Worm (Caenorhabditis elegans) whole organism, L4 larva: Measurements from ENCODE around the gene ZK105.14.

Experiments used
- F10B5.3 ChIP-seq: sonication (generic microtip); optimal IDR thresholded peaks from 2 replicates; lab custom pipeline; 2016; ENCODE audit warnings: mild to moderate bottlenecking, missing genetic modification characterization, missing compliant biosample characterization
- F26F4.8 ChIP-seq: fragments of 200-800 bp; sonication (Bioruptor generic); conservative IDR thresholded peaks from 2 replicates; pipeline ENCODE4 v1.3.6; 2022; ENCODE audit warnings: missing genetic modification characterization, missing compliant biosample characterization
- F49E8.2 ChIP-seq: sonication (generic microtip); optimal IDR thresholded peaks from 2 replicates; lab custom pipeline; 2016; ENCODE audit warnings: missing compliant biosample characterization, mild to moderate bottlenecking, missing genetic modification characterization, borderline replicate concordance
- R02D3.7 ChIP-seq: fragments of 150-350 bp; sonication (generic microtip); optimal IDR thresholded peaks from 3 replicates; lab custom pipeline; 2014; ENCODE audit warnings: missing biosample characterization, missing genetic modification characterization
- Y105C5A.15 ChIP-seq: fragments of 200-800 bp; sonication (Bioruptor generic); IDR thresholded peaks from 2 replicates; pipeline ENCODE4 v1.3.6; 2022; ENCODE audit warnings: missing genetic modification characterization, missing compliant biosample characterization
- Y5F2A.4 ChIP-seq: fragments of 200-800 bp; sonication (Bioruptor generic); optimal IDR thresholded peaks from 2 replicates; lab custom pipeline; 2018; ENCODE audit warnings: mild to moderate bottlenecking, missing genetic modification characterization, missing compliant biosample characterization
- Y75B8A.6 ChIP-seq: fragments of 200-800 bp; sonication (Bioruptor generic); IDR thresholded peaks from 2 replicates; pipeline ENCODE4 v1.3.6; 2022; ENCODE audit warnings: missing genetic modification reagents, missing genetic modification characterization, missing compliant biosample characterization
- ZK337.2 ChIP-seq: fragments of 200-800 bp; sonication (Bioruptor generic); IDR thresholded peaks from 2 replicates; pipeline ENCODE4 v1.3.6; 2022; ENCODE audit warnings: missing genetic modification reagents, missing genetic modification characterization, missing compliant biosample characterization
- arid-1 ChIP-seq: fragments of 200-800 bp; sonication (Bioruptor generic); conservative IDR thresholded peaks from 2 replicates; pipeline ENCODE4 v1.3.6; 2022; ENCODE audit warnings: missing genetic modification reagents, missing genetic modification characterization, missing compliant biosample characterization
- ceh-28 ChIP-seq: fragments of 150-350 bp; optimal IDR thresholded peaks from 2 replicates; lab custom pipeline; 2014; ENCODE audit warnings: missing biosample characterization, missing genetic modification reagents, missing genetic modification characterization
- ceh-44 ChIP-seq: fragments of 200-800 bp; sonication (Bioruptor generic); IDR thresholded peaks from 2 replicates; pipeline ENCODE4 v1.3.6; 2022; ENCODE audit warnings: missing genetic modification reagents, missing genetic modification characterization, missing compliant biosample characterization
- ceh-62 ChIP-seq: sonication (generic microtip); optimal IDR thresholded peaks from 2 replicates; lab custom pipeline; 2017; ENCODE audit warnings: missing biosample characterization, missing genetic modification characterization
- ces-1 ChIP-seq: fragments of 150-350 bp; sonication (generic microtip); optimal IDR thresholded peaks from 4 replicates; lab custom pipeline; 2014; ENCODE audit warnings: missing biosample characterization, missing genetic modification reagents, missing genetic modification characterization
- ctbp-1 ChIP-seq: fragments of 200-800 bp; sonication (Bioruptor generic); IDR thresholded peaks from 2 replicates; pipeline ENCODE4 v1.3.6; 2022; ENCODE audit warnings: missing genetic modification reagents, missing genetic modification characterization, missing compliant biosample characterization
- daf-12 ChIP-seq: fragments of 150-350 bp; optimal IDR thresholded peaks from 2 replicates; lab custom pipeline; 2014; ENCODE audit warnings: missing biosample characterization, missing genetic modification reagents, missing genetic modification characterization
- daf-16 ChIP-seq, 3 experiments: sonication (generic microtip); optimal IDR thresholded peaks; 2 replicates each; lab custom pipeline; 2016 to 2017; ENCODE audit warnings: missing genetic modification characterization in 3 of 3, missing genetic modification reagents in 3 of 3, mild to moderate bottlenecking in 2 of 3, missing compliant biosample characterization in 2 of 3, missing biosample characterization in 1 of 3, moderate library complexity in 1 of 3
- dmd-8 ChIP-seq: fragments of 200-800 bp; sonication (Bioruptor generic); IDR thresholded peaks from 2 replicates; pipeline ENCODE4 v1.3.6; 2022; ENCODE audit warnings: missing genetic modification characterization, missing compliant biosample characterization
- dmd-9 ChIP-seq: fragments of 200-800 bp; sonication (Bioruptor generic); IDR thresholded peaks from 2 replicates; pipeline ENCODE4 v1.3.6; 2022; ENCODE audit warnings: missing genetic modification reagents, missing genetic modification characterization, missing compliant biosample characterization
- dpl-1 ChIP-seq: fragments of 150-350 bp; optimal IDR thresholded peaks from 2 replicates; lab custom pipeline; 2014; ENCODE audit warnings: missing biosample characterization, missing genetic modification reagents, missing genetic modification characterization
- duxl-1 ChIP-seq: sonication (generic microtip); optimal IDR thresholded peaks from 2 replicates; lab custom pipeline; 2016; ENCODE audit warnings: mild to moderate bottlenecking, missing genetic modification characterization, moderate library complexity, missing compliant biosample characterization; ENCODE audit not compliant: poor library complexity
- egl-27 ChIP-seq: sonication (generic microtip); optimal IDR thresholded peaks from 3 replicates; lab custom pipeline; 2017; ENCODE audit warnings: missing biosample characterization, missing genetic modification reagents, missing genetic modification characterization
- fkh-10 ChIP-seq: fragments of 150-350 bp; optimal IDR thresholded peaks from 2 replicates; lab custom pipeline; 2014; ENCODE audit warnings: missing biosample characterization, missing genetic modification reagents, missing genetic modification characterization
- fos-1 ChIP-seq: fragments of 150-350 bp; optimal IDR thresholded peaks from 2 replicates; lab custom pipeline; 2014; ENCODE audit warnings: missing biosample characterization, missing genetic modification characterization
- gei-8 ChIP-seq: fragments of 200-800 bp; sonication (Bioruptor generic); optimal IDR thresholded peaks from 2 replicates; lab custom pipeline; 2018; ENCODE audit warnings: mild to moderate bottlenecking, missing genetic modification characterization, missing compliant biosample characterization
- hif-1 ChIP-seq, 2 experiments: sonication (generic microtip); optimal IDR thresholded peaks; 2 replicates each; lab custom pipeline; 2016 to 2017; ENCODE audit warnings: missing compliant biosample characterization in 2 of 2, missing genetic modification characterization in 2 of 2, missing genetic modification reagents in 2 of 2, missing genotype in 2 of 2, mild to moderate bottlenecking in 1 of 2
- hmg-1.1 ChIP-seq: fragments of 200-800 bp; sonication (Bioruptor generic); IDR thresholded peaks from 2 replicates; pipeline ENCODE4 v1.3.6; 2022; ENCODE audit warnings: missing genetic modification reagents, missing genetic modification characterization, missing compliant biosample characterization
- jun-1 ChIP-seq: fragments of 150-350 bp; optimal IDR thresholded peaks from 2 replicates; lab custom pipeline; 2014; ENCODE audit warnings: missing biosample characterization, missing genetic modification reagents, missing genetic modification characterization
- lin-13 ChIP-seq: fragments of 150-350 bp; optimal IDR thresholded peaks from 2 replicates; lab custom pipeline; 2014; ENCODE audit warnings: missing biosample characterization, missing genetic modification reagents, missing genetic modification characterization
- lin-15B ChIP-seq: fragments of 150-350 bp; sonication (generic microtip); optimal IDR thresholded peaks from 3 replicates; lab custom pipeline; 2014; ENCODE audit warnings: missing biosample characterization, missing genetic modification characterization
- lin-29 ChIP-seq: fragments of 200-800 bp; sonication (Bioruptor generic); IDR thresholded peaks from 2 replicates; pipeline ENCODE4 v1.3.6; 2022; ENCODE audit warnings: missing genetic modification reagents, missing genetic modification characterization, missing compliant biosample characterization
- lin-38 ChIP-seq: fragments of 200-800 bp; sonication (Bioruptor generic); IDR thresholded peaks from 2 replicates; pipeline ENCODE4 v1.3.6; 2022; ENCODE audit warnings: missing genetic modification reagents, missing genetic modification characterization, missing compliant biosample characterization
- lin-39 ChIP-seq: fragments of 150-350 bp; optimal IDR thresholded peaks from 2 replicates; lab custom pipeline; 2014; ENCODE audit warnings: missing biosample characterization, missing genetic modification reagents, missing genetic modification characterization
- lir-3 ChIP-seq: sonication (generic microtip); optimal IDR thresholded peaks from 2 replicates; lab custom pipeline; 2016; ENCODE audit warnings: mild to moderate bottlenecking, missing genetic modification characterization, missing compliant biosample characterization
- madf-5 ChIP-seq, 2 experiments: fragments of 200-800 bp; sonication (Bioruptor generic); IDR thresholded peaks; 2 replicates each; pipeline ENCODE4 v1.3.6; 2022; ENCODE audit warnings: missing compliant biosample characterization in 2 of 2, missing genetic modification characterization in 2 of 2
- mdt-29 ChIP-seq: fragments of 200-800 bp; sonication (Bioruptor generic); IDR thresholded peaks from 2 replicates; pipeline ENCODE4 v1.3.6; 2022; ENCODE audit warnings: missing genetic modification reagents, missing genetic modification characterization, missing compliant biosample characterization
- mes-2 ChIP-seq: sonication (generic microtip); optimal IDR thresholded peaks from 2 replicates; lab custom pipeline; 2016; ENCODE audit warnings: missing genotype, mild to moderate bottlenecking, missing genetic modification characterization, missing compliant biosample characterization; ENCODE audit not compliant: poor library complexity, severe bottlenecking
- nhr-102 ChIP-seq: sonication (generic microtip); optimal IDR thresholded peaks from 2 replicates; lab custom pipeline; 2016; ENCODE audit warnings: mild to moderate bottlenecking, missing genetic modification characterization, moderate library complexity, missing compliant biosample characterization
- nhr-28 ChIP-seq: fragments of 150-350 bp; optimal IDR thresholded peaks from 2 replicates; lab custom pipeline; 2014; ENCODE audit warnings: missing biosample characterization, missing genetic modification characterization
- nhr-6 ChIP-seq: fragments of 150-350 bp; optimal IDR thresholded peaks from 2 replicates; lab custom pipeline; 2014; ENCODE audit warnings: missing biosample characterization, missing genetic modification characterization
- pha-4 ChIP-seq, 2 experiments: fragments of 150-350 bp in 1 of 2; fragments of 200-800 bp in 1 of 2; sonication (Bioruptor generic) in 1 of 2; IDR thresholded peaks in 1 of 2; optimal IDR thresholded peaks in 1 of 2; 2 replicates each; pipeline versions ENCODE4 v1.3.6 to Lab custom; 2014 to 2022; ENCODE audit warnings: missing genetic modification characterization in 2 of 2, missing genetic modification reagents in 2 of 2, missing biosample characterization in 1 of 2, missing compliant biosample characterization in 1 of 2
- rbr-2 ChIP-seq: sonication (generic microtip); optimal IDR thresholded peaks from 2 replicates; lab custom pipeline; 2016; ENCODE audit warnings: missing genotype, missing genetic modification characterization, missing compliant biosample characterization
- skn-1 ChIP-seq: fragments of 150-350 bp; optimal IDR thresholded peaks from 2 replicates; lab custom pipeline; 2014; ENCODE audit warnings: missing biosample characterization, missing genetic modification characterization
- snpc-4 ChIP-seq: fragments of 150-350 bp; optimal IDR thresholded peaks from 2 replicates; lab custom pipeline; 2014; ENCODE audit warnings: missing biosample characterization, missing genetic modification characterization
- spr-1 ChIP-seq: sonication (generic microtip); optimal IDR thresholded peaks from 2 replicates; lab custom pipeline; 2016; ENCODE audit warnings: mild to moderate bottlenecking, missing genetic modification characterization, missing compliant biosample characterization
- tag-97 ChIP-seq: fragments of 200-800 bp; sonication (Bioruptor generic); IDR thresholded peaks from 2 replicates; pipeline ENCODE4 v1.3.6; 2022; ENCODE audit warnings: missing genetic modification characterization, missing compliant biosample characterization
- tra-1 ChIP-seq: fragments of 200-800 bp; sonication (Bioruptor generic); IDR thresholded peaks from 2 replicates; pipeline ENCODE4 v1.3.6; 2022; ENCODE audit warnings: missing genetic modification reagents, missing genetic modification characterization, missing compliant biosample characterization
- vab-7 ChIP-seq: fragments of 200-800 bp; sonication (Bioruptor generic); IDR thresholded peaks from 2 replicates; pipeline ENCODE4 v1.3.6; 2022; ENCODE audit warnings: missing genetic modification reagents, missing genetic modification characterization, missing compliant biosample characterization
- zag-1 ChIP-seq: fragments of 150-350 bp; optimal IDR thresholded peaks from 2 replicates; lab custom pipeline; 2014; ENCODE audit warnings: missing biosample characterization, missing genetic modification characterization
- zfp-3 ChIP-seq: fragments of 200-800 bp; sonication (Bioruptor generic); conservative IDR thresholded peaks from 2 replicates; pipeline ENCODE4 v1.3.6; 2022; ENCODE audit warnings: missing genetic modification reagents, missing genetic modification characterization, missing compliant biosample characterization
- zip-11 ChIP-seq: fragments of 200-800 bp; sonication (Bioruptor generic); IDR thresholded peaks from 2 replicates; pipeline ENCODE4 v1.3.6; 2022; ENCODE audit warnings: missing genetic modification characterization, missing compliant biosample characterization

ZK105.14 gene

ce11 chrV:7730488-7730887 is 8.6 kb upstream of the ZK105.14 start (continued):
- 0 out of 2 replicates have a peak, but pooled peaks have one; percentile 6 for TF ChIP-seq ceh-44 (GFP tag; lab: Robert Waterston, UW)
- peak; percentile 56 for TF ChIP-seq rbr-2 (tag; lab: Kevin White, UChicago)
- TF ChIP-seq F10B5.3 (tag; lab: Kevin White, UChicago): no peak
- TF ChIP-seq dmd-8 (GFP tag; lab: Robert Waterston, UW): 0 out of 2 replicates have a peak, but pooled peaks have one; percentile 10
- TF ChIP-seq Y5F2A.4 (GFP tag; lab: Kevin White, UChicago): peak; percentile 52
- no peak for TF ChIP-seq Y75B8A.6 (GFP tag; lab: Robert Waterston, UW)
- no peak for TF ChIP-seq madf-5 (GFP tag; IDR thresholded peaks at IDR 0.05; lab: Robert Waterston, UW)
- TF ChIP-seq R02D3.7 (tag; lab: Kevin White, UChicago): no peak
- TF ChIP-seq ceh-28: no peak
- TF ChIP-seq F26F4.8: 0 out of 2 replicates have a peak, but pooled peaks have one; percentile 24
- TF ChIP-seq lin-29 (GFP tag; lab: Robert Waterston, UW): no peak
- TF ChIP-seq dmd-9 (GFP tag; lab: Robert Waterston, UW): peak; percentile 61; the same call in 1 of the 2 replicates
- no peak for TF ChIP-seq lin-13 (GFP tag; lab: Kevin White, UChicago)
- TF ChIP-seq egl-27: no peak
- TF ChIP-seq tag-97 (GFP tag; lab: Robert Waterston, UW): no peak
- 0 out of 2 replicates have a peak, but pooled peaks have one; percentile 61 for TF ChIP-seq arid-1
- TF ChIP-seq hif-1 (tag; optimal IDR thresholded peaks at IDR 0.05; lab: Kevin White, UChicago): peak in 1 of 2 experiments; percentile 19
- no peak for TF ChIP-seq tra-1 (GFP tag; lab: Robert Waterston, UW)
- TF ChIP-seq zfp-3: no peak
- TF ChIP-seq spr-1: no peak
- no peak for TF ChIP-seq vab-7 (GFP tag; lab: Robert Waterston, UW)
- no peak for TF ChIP-seq fos-1 (tag; lab: Kevin White, UChicago)
- no peak for TF ChIP-seq daf-12 (tag; lab: Kevin White, UChicago)
- TF ChIP-seq jun-1 (tag; lab: Kevin White, UChicago): no peak
- TF ChIP-seq nhr-6 (tag; lab: Kevin White, UChicago): peak; percentile 37
- peak; percentile 25; the same call in 1 of the 2 replicates for TF ChIP-seq pha-4 (GFP tag; IDR thresholded peaks at IDR 0.05; lab: Robert Waterston, UW)
- no peak for TF ChIP-seq pha-4 (tag; optimal IDR thresholded peaks at IDR 0.05; lab: Kevin White, UChicago)
- TF ChIP-seq nhr-28 (tag; lab: Kevin White, UChicago): peak; percentile 7
- no peak for TF ChIP-seq fkh-10 (GFP tag; lab: Kevin White, UChicago)
- TF ChIP-seq zag-1: no peak
- TF ChIP-seq lin-15B (tag; lab: Kevin White, UChicago): no peak
- no peak for TF ChIP-seq lin-39 (tag; lab: Kevin White, UChicago)
- TF ChIP-seq nhr-102 (tag; lab: Kevin White, UChicago): no peak
- no peak for TF ChIP-seq ces-1 (GFP tag; lab: Kevin White, UChicago)
- no peak for TF ChIP-seq ceh-62 (tag; lab: Kevin White, UChicago)
- no peak for TF ChIP-seq ZK337.2 (GFP tag; lab: Robert Waterston, UW)
- no peak for TF ChIP-seq daf-16 (GFP tag; optimal IDR thresholded peaks at IDR 0.05; lab: Kevin White, UChicago)
- peak; percentile 88 for TF ChIP-seq daf-16 (tag; optimal IDR thresholded peaks at IDR 0.05; lab: Kevin White, UChicago)
- peak; percentile 26; the same call in 1 of the 2 replicates for TF ChIP-seq lin-38 (GFP tag; lab: Robert Waterston, UW)
- peak; percentile 38 for TF ChIP-seq dpl-1 (GFP tag; lab: Kevin White, UChicago)
- TF ChIP-seq mes-2: peak; percentile 67
- peak; percentile 24 for TF ChIP-seq gei-8 (GFP tag; lab: Kevin White, UChicago)
- no peak for TF ChIP-seq zip-11 (GFP tag; lab: Robert Waterston, UW)
- TF ChIP-seq snpc-4 (tag; lab: Kevin White, UChicago): no peak
- no peak for TF ChIP-seq skn-1 (tag; lab: Kevin White, UChicago)
- 0 out of 2 replicates have a peak, but pooled peaks have one; percentile 45 for TF ChIP-seq hmg-1.1 (GFP tag; lab: Robert Waterston, UW)
- TF ChIP-seq F49E8.2 (tag; lab: Kevin White, UChicago): no peak
- no peak for TF ChIP-seq mdt-29 (GFP tag; lab: Robert Waterston, UW)
- no peak for TF ChIP-seq Y105C5A.15 (GFP tag; lab: Robert Waterston, UW)
- 0 out of 2 replicates have a peak, but pooled peaks have one; percentile 12 for TF ChIP-seq ctbp-1
- TF ChIP-seq duxl-1 (tag; lab: Kevin White, UChicago): peak; percentile 42
- TF ChIP-seq lir-3 (tag; lab: Kevin White, UChicago): no peak
